Worm (Caenorhabditis elegans): ENCODE data around the gene unc-130.

Gene unc-130

DNA sequence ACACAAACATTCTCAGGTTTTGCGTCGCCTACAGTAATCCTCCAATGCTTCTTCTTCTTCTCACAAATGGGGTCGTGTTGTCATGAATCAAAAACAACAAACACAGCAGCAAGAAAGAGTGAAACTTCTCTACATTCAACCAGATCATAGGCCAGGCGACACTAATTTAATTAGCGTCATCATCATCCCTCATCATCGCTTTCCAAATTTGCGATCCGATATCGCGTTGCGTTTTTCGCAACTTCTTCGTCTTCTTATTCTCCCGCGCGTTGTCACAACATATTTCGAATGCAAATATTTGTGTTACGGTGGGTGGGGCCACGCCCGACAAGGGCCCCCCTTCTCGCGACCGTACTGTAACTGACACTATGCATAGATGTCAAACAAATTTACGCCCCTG is 4.7 kb downstream of the unc-130 start:
- no peak for TF ChIP-seq mls-2 (tag; optimal IDR thresholded peaks at IDR 0.05)
- no peak for TF ChIP-seq blmp-1 (tag; optimal IDR thresholded peaks at IDR 0.05)
- no peak for TF ChIP-seq flh-1 (GFP tag; optimal IDR thresholded peaks at IDR 0.05)
- no peak for TF ChIP-seq snpc-4 (tag; optimal IDR thresholded peaks at IDR 0.05)
- no peak for TF ChIP-seq ztf-11 (tag; optimal IDR thresholded peaks at IDR 0.05)

DNA sequence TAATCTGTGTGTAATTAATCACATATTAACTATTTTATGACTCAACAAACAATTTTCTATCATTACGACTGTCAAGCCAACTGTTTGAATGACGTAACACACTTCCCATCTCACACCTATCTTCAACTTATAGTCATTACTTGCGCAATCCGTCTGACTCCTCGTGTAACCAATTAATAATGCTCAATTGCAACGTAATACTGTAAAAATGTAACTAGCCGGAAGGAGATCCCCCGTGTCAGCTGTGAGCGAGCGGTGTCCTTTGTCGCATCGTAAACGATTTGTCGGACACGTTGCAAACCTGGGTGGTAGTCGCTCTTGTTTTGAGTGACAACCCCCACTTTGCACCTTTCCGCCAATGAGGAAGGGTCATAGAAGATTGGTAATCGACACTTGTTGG is 6.4 kb downstream of the unc-130 start:
- TF ChIP-seq bed-3 (GFP tag; optimal IDR thresholded peaks at IDR 0.05) (no peak), zip-8 (tag; optimal IDR thresholded peaks at IDR 0.05) (peak; percentile 99), M03D4.4 (tag; optimal IDR thresholded peaks at IDR 0.05) (no peak), lin-13 (tag; optimal IDR thresholded peaks at IDR 0.05) (no peak), nhr-237 (tag; optimal IDR thresholded peaks at IDR 0.05) (no peak), mep-1 (tag; optimal IDR thresholded peaks at IDR 0.05) (no peak), hlh-1 (tag; optimal IDR thresholded peaks at IDR 0.05) (peak; percentile 52), nhr-2 (tag; optimal IDR thresholded peaks at IDR 0.05) (peak; percentile 92), cnd-1 (tag; optimal IDR thresholded peaks at IDR 0.05) (peak; percentile 27), unc-62 (GFP tag; optimal IDR thresholded peaks at IDR 0.05) (peak; percentile 64), sem-2 (GFP tag; optimal IDR thresholded peaks at IDR 0.05) (no peak)

DNA sequence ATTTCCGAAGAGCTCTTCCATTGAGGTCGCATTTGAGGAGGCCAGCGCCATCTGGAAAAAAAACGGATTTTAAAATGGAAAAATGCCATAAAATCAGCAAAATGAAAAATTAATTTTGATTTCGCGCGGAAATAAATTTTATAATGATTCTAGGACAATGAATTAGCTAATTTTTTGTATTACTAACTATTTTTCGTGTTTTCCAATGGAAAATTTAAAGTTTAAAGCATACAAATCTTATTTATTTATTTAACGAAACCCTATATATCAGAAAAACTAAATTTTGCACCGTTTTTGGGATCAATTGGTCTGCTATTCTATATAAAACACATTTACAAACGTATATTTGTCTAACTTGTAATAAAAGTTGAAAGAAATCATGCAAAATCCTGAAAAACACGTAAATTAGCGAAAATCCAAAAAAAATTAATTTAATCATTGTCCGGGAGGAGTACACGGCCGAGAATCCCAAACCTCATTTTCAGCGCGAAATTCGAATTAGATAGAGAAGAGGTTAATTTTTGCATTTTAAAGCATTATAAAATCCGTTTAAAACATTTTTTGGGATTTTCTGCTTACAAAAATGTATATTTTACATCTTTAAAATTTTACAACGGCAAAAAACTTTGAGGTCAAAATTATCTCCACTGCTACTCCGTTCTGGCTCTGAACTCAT is 8.5 kb downstream of the unc-130 start, which contains the start of gene C47G2.3:
Gene C47G2.3 (minus strand): TSS at position 51 of the 676 bp plus-strand sequence.
- TF ChIP-seq sptf-1 (tag; optimal IDR thresholded peaks at IDR 0.05) (no peak), ces-1 (GFP tag; optimal IDR thresholded peaks at IDR 0.05) (no peak), nhr-28 (tag; optimal IDR thresholded peaks at IDR 0.05) (no peak), nhr-76 (tag; optimal IDR thresholded peaks at IDR 0.05) (no peak), M03D4.4 (tag; optimal IDR thresholded peaks at IDR 0.05) (no peak), lsy-2 (tag; optimal IDR thresholded peaks at IDR 0.05) (no peak), lin-13 (tag; optimal IDR thresholded peaks at IDR 0.05) (no peak), mls-2 (tag; optimal IDR thresholded peaks at IDR 0.05) (no peak), flh-1 (GFP tag; optimal IDR thresholded peaks at IDR 0.05) (no peak), ham-2 (GFP tag; optimal IDR thresholded peaks at IDR 0.05) (no peak), mep-1 (tag; optimal IDR thresholded peaks at IDR 0.05) (no peak), ceh-43 (GFP tag; optimal IDR thresholded peaks at IDR 0.05) (no peak), drap-1 (GFP tag; optimal IDR thresholded peaks at IDR 0.05) (no peak), nhr-237 (tag; optimal IDR thresholded peaks at IDR 0.05) (no peak), nhr-2 (tag; optimal IDR thresholded peaks at IDR 0.05) (no peak), pha-4 (tag; optimal IDR thresholded peaks at IDR 0.05) (no peak), snpc-4 (tag; optimal IDR thresholded peaks at IDR 0.05) (no peak)

- TF ChIP-seq ces-1 (GFP tag; optimal IDR thresholded peaks at IDR 0.05) (no peak), cnd-1 (tag; optimal IDR thresholded peaks at IDR 0.05) (no peak), mab-5 (tag; optimal IDR thresholded peaks at IDR 0.05) (no peak), ceh-83 (GFP tag; optimal IDR thresholded peaks at IDR 0.05) (no peak), sptf-1 (tag; optimal IDR thresholded peaks at IDR 0.05) (peak; percentile 19), lin-13 (tag; optimal IDR thresholded peaks at IDR 0.05) (peak; percentile 31), mep-1 (tag; optimal IDR thresholded peaks at IDR 0.05) (peak; percentile 80), ceh-39 (tag; optimal IDR thresholded peaks at IDR 0.05) (no peak), drap-1 (GFP tag; optimal IDR thresholded peaks at IDR 0.05) (peak; percentile 8), nhr-76 (tag; optimal IDR thresholded peaks at IDR 0.05) (no peak), hlh-1 (tag; optimal IDR thresholded peaks at IDR 0.05) (peak; percentile 32), tbx-8 (GFP tag; optimal IDR thresholded peaks at IDR 0.05) (no peak), unc-39 (tag; optimal IDR thresholded peaks at IDR 0.05) (no peak), unc-120 (tag; optimal IDR thresholded peaks at IDR 0.05; ENCODE audit: poor library complexity, severe bottlenecking) (peak; percentile 0), nhr-12 (tag; optimal IDR thresholded peaks at IDR 0.05) (no peak), nhr-237 (tag; optimal IDR thresholded peaks at IDR 0.05) (peak; percentile 54), unc-62 (GFP tag; optimal IDR thresholded peaks at IDR 0.05) (no peak), pha-4 (tag; optimal IDR thresholded peaks at IDR 0.05) (peak; percentile 19), lsy-2 (tag; optimal IDR thresholded peaks at IDR 0.05) (peak; percentile 68)
Measured at ce11 chrII:11293433-11293832, 11.7 kb downstream of the unc-130 start, which contains the start of gene C47G2.4. C47G2.4 (minus strand) TSS chrII:11293606.
